Worm (Caenorhabditis elegans) whole organism, L1 larva: ENCODE results near the gene F59E12.9.

Source experiments
- ces-1 ChIP-seq: fragments of 150-350 bp; optimal IDR thresholded peaks from 2 replicates; lab custom pipeline; 2014; ENCODE audit warnings: missing biosample characterization, missing genetic modification reagents, missing genetic modification characterization
- ets-5 ChIP-seq: fragments of 200-800 bp; sonication (Bioruptor generic); IDR thresholded peaks from 2 replicates; pipeline ENCODE4 v1.3.6; 2022; ENCODE audit warnings: missing genetic modification characterization, missing compliant biosample characterization
- fkh-10 ChIP-seq: sonication (generic microtip); optimal IDR thresholded peaks from 2 replicates; lab custom pipeline; 2017; ENCODE audit warnings: missing biosample characterization, missing genetic modification reagents, missing genetic modification characterization
- mdl-1 ChIP-seq, 2 experiments: fragments of 150-350 bp; optimal IDR thresholded peaks; 2 replicates each; lab custom pipeline; 2014 to 2017; ENCODE audit warnings: missing biosample characterization in 2 of 2, missing genetic modification characterization in 2 of 2, inconsistent platforms in 1 of 2
- nhr-28 ChIP-seq: fragments of 150-350 bp; optimal IDR thresholded peaks from 2 replicates; lab custom pipeline; 2014; ENCODE audit warnings: missing biosample characterization, missing genetic modification characterization
- skn-1 ChIP-seq: fragments of 150-350 bp; optimal IDR thresholded peaks from 2 replicates; lab custom pipeline; 2014; ENCODE audit warnings: missing biosample characterization, missing genetic modification characterization
- snpc-4 ChIP-seq: fragments of 150-350 bp; optimal IDR thresholded peaks from 2 replicates; lab custom pipeline; 2014; ENCODE audit warnings: missing biosample characterization, missing genetic modification characterization
- ztf-11 ChIP-seq, 2 experiments: sonication (generic microtip); optimal IDR thresholded peaks; 2 replicates each; lab custom pipeline; 2016 to 2017; ENCODE audit warnings: missing genetic modification characterization in 2 of 2, missing biosample characterization in 1 of 2, missing compliant biosample characterization in 1 of 2

DNA sequence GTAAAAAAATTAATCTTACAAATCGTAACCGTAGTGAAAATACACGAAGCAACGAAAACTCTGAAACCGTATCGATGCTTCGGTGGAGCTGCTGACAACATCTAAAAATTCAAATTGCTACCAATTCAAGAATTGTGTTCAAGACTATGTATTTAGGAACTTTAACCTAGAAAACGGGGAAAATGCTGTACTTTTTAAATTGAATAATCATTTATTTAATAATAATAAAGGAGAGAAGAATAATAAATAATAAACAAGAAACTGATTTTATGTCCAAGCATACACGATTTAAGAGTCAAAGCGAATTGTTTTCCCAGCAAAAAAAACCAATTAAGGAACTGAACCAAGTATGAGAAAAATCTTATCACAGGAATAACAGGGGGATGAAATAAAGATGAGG lies 22.7 kb upstream of the F59E12.9 start, which contains the start of gene C25H3.17:
- no peak for TF ChIP-seq ces-1 (GFP tag; lab: Kevin White, UChicago)
- no peak for TF ChIP-seq skn-1
- no peak for TF ChIP-seq ztf-11 (tag; optimal IDR thresholded peaks at IDR 0.05; lab: Kevin White, UChicago)
- TF ChIP-seq nhr-28 (tag; lab: Kevin White, UChicago), result no peak
- TF ChIP-seq snpc-4 (tag; lab: Kevin White, UChicago), result no peak
- no peak for TF ChIP-seq ets-5 (GFP tag; lab: Robert Waterston, UW)
- no peak for TF ChIP-seq mdl-1 (tag; optimal IDR thresholded peaks at IDR 0.05; lab: Kevin White, UChicago)
- TF ChIP-seq fkh-10 (GFP tag; lab: Kevin White, UChicago), result no peak
